Worm (Caenorhabditis elegans) whole organism, L1 larva: Measurements from ENCODE around the gene pkc-3.

Experiments used
- C16A3.4 ChIP-seq: fragments of 150-350 bp; optimal IDR thresholded peaks from 2 replicates; lab custom pipeline; 2014; ENCODE audit warnings: missing biosample characterization, missing genetic modification characterization
- C34B4.2 ChIP-seq: sonication (generic microtip); optimal IDR thresholded peaks from 2 replicates; lab custom pipeline; 2017; ENCODE audit warnings: mild to moderate bottlenecking, missing genetic modification characterization, missing compliant biosample characterization
- aly-2 ChIP-seq: fragments of 150-350 bp; optimal IDR thresholded peaks from 2 replicates; lab custom pipeline; 2014; ENCODE audit warnings: missing biosample characterization, missing genetic modification characterization
- ama-1 ChIP-seq: fragments of 150-350 bp; optimal IDR thresholded peaks from 2 replicates; lab custom pipeline; 2014
- ceh-82 ChIP-seq, 3 experiments: fragments of 150-350 bp in 1 of 3; sonication (generic microtip) in 2 of 3; optimal IDR thresholded peaks; 2 replicates each; lab custom pipeline; 2014 to 2017; ENCODE audit warnings: missing biosample characterization in 3 of 3, missing genetic modification characterization in 3 of 3
- ceh-88 ChIP-seq: fragments of 200-800 bp; sonication (Bioruptor generic); IDR thresholded peaks from 2 replicates; pipeline ENCODE4 v1.3.6; 2022; ENCODE audit warnings: missing genetic modification characterization, missing compliant biosample characterization
- dpl-1 ChIP-seq, 3 experiments: fragments of 150-350 bp in 2 of 3; sonication (generic microtip) in 1 of 3; optimal IDR thresholded peaks; 2 replicates each; lab custom pipeline; 2014 to 2017; ENCODE audit warnings: missing biosample characterization in 3 of 3, missing genetic modification characterization in 3 of 3, missing genetic modification reagents in 3 of 3
- dsc-1 ChIP-seq: sonication (generic microtip); optimal IDR thresholded peaks from 2 replicates; lab custom pipeline; 2016; ENCODE audit warnings: mild to moderate bottlenecking, missing genetic modification characterization, missing compliant biosample characterization
- efl-1 ChIP-seq, 4 experiments: fragments of 150-350 bp; optimal IDR thresholded peaks in 3 of 4; peaks in 1 of 4; 1 replicate in 1 of 4; 2 replicates in 3 of 4; lab custom pipeline; 2014; ENCODE audit warnings: missing biosample characterization in 2 of 4, missing genetic modification characterization in 2 of 4, missing genetic modification reagents in 2 of 4
- egl-27 ChIP-seq, 2 experiments: fragments of 150-350 bp in 1 of 2; sonication (generic microtip); optimal IDR thresholded peaks; 3 replicates each; lab custom pipeline; 2017 to 2018; ENCODE audit warnings: missing biosample characterization in 2 of 2, missing genetic modification characterization in 2 of 2, missing genetic modification reagents in 2 of 2
- ets-5 ChIP-seq: fragments of 200-800 bp; sonication (Bioruptor generic); IDR thresholded peaks from 2 replicates; pipeline ENCODE4 v1.3.6; 2022; ENCODE audit warnings: missing genetic modification characterization, missing compliant biosample characterization
- fkh-4 ChIP-seq: sonication (generic microtip); optimal IDR thresholded peaks from 2 replicates; lab custom pipeline; 2016; ENCODE audit warnings: missing compliant biosample characterization, missing genetic modification characterization, borderline replicate concordance
- fkh-8 ChIP-seq: sonication (generic microtip); optimal IDR thresholded peaks from 2 replicates; lab custom pipeline; 2016; ENCODE audit warnings: mild to moderate bottlenecking, missing genetic modification characterization, missing compliant biosample characterization
- fos-1 ChIP-seq: fragments of 150-350 bp; optimal IDR thresholded peaks from 2 replicates; lab custom pipeline; 2014; ENCODE audit warnings: missing biosample characterization, missing genetic modification characterization
- hlh-4 ChIP-seq: sonication (generic microtip); optimal IDR thresholded peaks from 2 replicates; lab custom pipeline; 2016; ENCODE audit warnings: mild to moderate bottlenecking, missing genetic modification characterization, missing compliant biosample characterization
- hpl-2 ChIP-seq: fragments of 150-350 bp; optimal IDR thresholded peaks from 2 replicates; lab custom pipeline; 2014; ENCODE audit warnings: missing biosample characterization, missing genetic modification reagents, missing genetic modification characterization
- irx-1 ChIP-seq: sonication (generic microtip); optimal IDR thresholded peaks from 2 replicates; lab custom pipeline; 2016; ENCODE audit warnings: missing genetic modification characterization, missing compliant biosample characterization
- isw-1 ChIP-seq: fragments of 200-800 bp; sonication (Bioruptor generic); IDR thresholded peaks from 2 replicates; pipeline ENCODE4 v1.3.6; 2022; ENCODE audit warnings: missing genetic modification characterization, missing compliant biosample characterization
- lin-14 ChIP-seq: fragments of 200-800 bp; sonication (Bioruptor generic); optimal IDR thresholded peaks from 2 replicates; lab custom pipeline; 2018; ENCODE audit warnings: mild to moderate bottlenecking, missing genetic modification characterization, moderate library complexity, missing compliant biosample characterization
- lin-15B ChIP-seq: fragments of 150-350 bp; sonication (generic microtip); optimal IDR thresholded peaks from 3 replicates; lab custom pipeline; 2014; ENCODE audit warnings: missing biosample characterization, missing genetic modification characterization
- lin-35 ChIP-seq, 2 experiments: fragments of 150-350 bp; optimal IDR thresholded peaks; 2 replicates each; lab custom pipeline; 2014; ENCODE audit warnings: missing biosample characterization in 2 of 2, missing genetic modification characterization in 2 of 2, missing genetic modification reagents in 2 of 2
- lin-39 ChIP-seq: fragments of 150-350 bp; optimal IDR thresholded peaks from 2 replicates; lab custom pipeline; 2014; ENCODE audit warnings: missing biosample characterization, missing genetic modification reagents, missing genetic modification characterization
- lsy-2 ChIP-seq, 2 experiments: fragments of 150-350 bp; optimal IDR thresholded peaks; 2 replicates each; lab custom pipeline; 2014; ENCODE audit warnings: missing biosample characterization in 2 of 2, missing genetic modification characterization in 2 of 2
- mdl-1 ChIP-seq, 2 experiments: fragments of 150-350 bp; optimal IDR thresholded peaks; 2 replicates each; lab custom pipeline; 2014 to 2017; ENCODE audit warnings: missing biosample characterization in 2 of 2, missing genetic modification characterization in 2 of 2, inconsistent platforms in 1 of 2
- mef-2 ChIP-seq: fragments of 150-350 bp; optimal IDR thresholded peaks from 2 replicates; lab custom pipeline; 2014; ENCODE audit warnings: missing biosample characterization, missing genetic modification characterization
- nhr-11 ChIP-seq: fragments of 150-350 bp; optimal IDR thresholded peaks from 2 replicates; lab custom pipeline; 2014; ENCODE audit warnings: missing biosample characterization, missing genetic modification characterization
- nhr-12 ChIP-seq: sonication (generic microtip); optimal IDR thresholded peaks from 2 replicates; lab custom pipeline; 2017; ENCODE audit warnings: missing biosample characterization, missing genetic modification characterization
- nhr-47 ChIP-seq: sonication (generic microtip); optimal IDR thresholded peaks from 2 replicates; lab custom pipeline; 2016; ENCODE audit warnings: mild to moderate bottlenecking, missing genetic modification characterization, moderate library complexity, missing compliant biosample characterization
- nhr-71 ChIP-seq: sonication (generic microtip); optimal IDR thresholded peaks from 2 replicates; lab custom pipeline; 2016; ENCODE audit warnings: mild to moderate bottlenecking, missing genetic modification characterization, moderate library complexity, missing compliant biosample characterization
- nhr-76 ChIP-seq: sonication (generic microtip); optimal IDR thresholded peaks from 2 replicates; lab custom pipeline; 2017; ENCODE audit warnings: missing biosample characterization, missing genetic modification characterization
- nhr-85 ChIP-seq: sonication (generic microtip); peaks from one replicate; lab custom pipeline; 2016; ENCODE audit warnings: missing genetic modification characterization, inconsistent platforms, missing compliant biosample characterization
- pax-3 ChIP-seq: fragments of 200-800 bp; sonication (Bioruptor generic); optimal IDR thresholded peaks from 2 replicates; lab custom pipeline; 2018; ENCODE audit warnings: mild to moderate bottlenecking, missing genetic modification characterization, moderate library complexity, missing compliant biosample characterization
- rnt-1 ChIP-seq: sonication (generic microtip); optimal IDR thresholded peaks from 2 replicates; lab custom pipeline; 2016; ENCODE audit warnings: mild to moderate bottlenecking, missing genetic modification characterization, moderate library complexity, missing compliant biosample characterization
- sptf-1 ChIP-seq: fragments of 150-350 bp; optimal IDR thresholded peaks from 2 replicates; lab custom pipeline; 2014; ENCODE audit warnings: missing biosample characterization, missing genetic modification characterization
- swsn-7 ChIP-seq: sonication (generic microtip); optimal IDR thresholded peaks from 2 replicates; lab custom pipeline; 2016; ENCODE audit warnings: missing genetic modification characterization, missing compliant biosample characterization
- unc-130 ChIP-seq: fragments of 150-350 bp; optimal IDR thresholded peaks from 2 replicates; lab custom pipeline; 2017; ENCODE audit warnings: missing biosample characterization, missing genetic modification characterization, inconsistent platforms
- unc-86 ChIP-seq: sonication (generic microtip); optimal IDR thresholded peaks from 2 replicates; lab custom pipeline; 2016; ENCODE audit warnings: missing genetic modification characterization, missing compliant biosample characterization
- unc-98 ChIP-seq: fragments of 200-800 bp; sonication (Bioruptor generic); IDR thresholded peaks from 2 replicates; pipeline ENCODE4 v1.3.6; 2022; ENCODE audit warnings: missing genetic modification characterization, missing compliant biosample characterization
- zag-1 ChIP-seq: fragments of 150-350 bp; optimal IDR thresholded peaks from 2 replicates; lab custom pipeline; 2014; ENCODE audit warnings: missing biosample characterization, missing genetic modification characterization
- ztf-4 ChIP-seq: fragments of 150-350 bp; optimal IDR thresholded peaks from 2 replicates; lab custom pipeline; 2014; ENCODE audit warnings: missing biosample characterization, missing genetic modification characterization

The pkc-3 gene

ce11 chrII:5338301-5338700 is 41.5 kb upstream of the pkc-3 start (continued):
- TF ChIP-seq isw-1 (GFP tag; lab: Robert Waterston, UW) (no peak), pax-3 (tag; lab: Kevin White, UChicago) (no peak), unc-130 (tag; lab: Kevin White, UChicago) (peak; percentile 1), sptf-1 (tag; lab: Kevin White, UChicago) (no peak), dpl-1 (GFP tag; optimal IDR thresholded peaks at IDR 0.05; lab: Kevin White, UChicago) (peak in 1 of 3 experiments; percentile 15), fkh-8 (peak; percentile 48), C16A3.4 (tag; lab: Kevin White, UChicago) (peak; percentile 12)

- peak in 1 of 3 experiments; percentile 4 for TF ChIP-seq ceh-82 (tag; optimal IDR thresholded peaks at IDR 0.05; lab: Kevin White, UChicago)
- no peak for TF ChIP-seq ets-5 (GFP tag; lab: Robert Waterston, UW)
- TF ChIP-seq ama-1 (lab: Kevin White, UChicago), result peak; percentile 25
These were observed 40.3 kb upstream of the pkc-3 start for ce11 chrII:5339547-5339946.

DNA sequence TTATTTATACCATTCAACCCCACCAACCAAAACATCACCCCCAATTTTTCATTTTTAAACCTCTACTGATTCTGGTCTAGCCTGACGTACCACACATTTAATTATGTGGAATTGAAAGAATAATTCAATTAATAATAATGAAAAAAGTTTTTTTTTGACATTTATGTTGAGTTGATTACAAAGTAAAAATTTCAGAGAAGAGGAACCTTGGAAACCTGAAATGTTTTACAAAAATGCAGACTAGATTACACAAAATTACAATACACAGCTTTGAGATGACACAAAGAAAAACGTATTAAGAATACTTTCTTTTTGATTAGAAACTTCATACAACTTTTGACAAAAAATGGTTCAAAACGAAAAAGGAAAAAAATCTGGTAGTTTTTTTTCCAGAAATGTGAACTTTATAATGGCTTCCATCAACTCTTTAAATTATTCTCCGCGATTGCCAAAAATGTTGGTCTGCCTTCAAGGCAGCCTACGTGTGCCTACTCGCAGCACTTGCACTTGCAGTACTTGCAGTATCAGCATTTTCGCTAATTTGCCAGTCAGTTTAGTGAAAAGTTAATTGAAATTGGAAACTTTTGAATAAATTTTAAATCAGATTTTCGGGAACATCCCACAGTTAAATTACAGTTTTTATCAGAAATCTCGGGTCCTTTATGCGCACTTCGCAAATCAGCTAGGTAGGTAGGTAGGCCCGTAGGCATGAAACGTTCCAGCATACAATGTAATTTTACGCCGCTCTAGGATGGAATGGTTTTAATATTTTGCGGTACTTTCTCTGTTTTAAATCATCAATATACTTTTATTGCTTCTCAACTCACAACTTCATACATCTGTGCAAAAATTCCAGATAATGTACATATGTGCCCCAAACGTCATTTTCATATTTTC is 38.9 kb upstream of the pkc-3 start:
- TF ChIP-seq ama-1 (lab: Kevin White, UChicago) (peak; percentile 44), nhr-85 (no peak), swsn-7 (tag; lab: Kevin White, UChicago) (no peak), hpl-2 (no peak), irx-1 (tag; lab: Kevin White, UChicago) (no peak), lin-15B (no peak), rnt-1 (tag; lab: Kevin White, UChicago) (no peak), lin-39 (no peak), nhr-47 (tag; lab: Kevin White, UChicago) (peak; percentile 3), ceh-82 (tag; optimal IDR thresholded peaks at IDR 0.05; lab: Kevin White, UChicago) (no peak), fkh-8 (peak; percentile 62), ceh-88 (GFP tag; lab: Robert Waterston, UW) (peak; percentile 25; the same call in 1 of the 2 replicates), aly-2 (tag; lab: Kevin White, UChicago) (peak; percentile 76), nhr-11 (tag; lab: Kevin White, UChicago) (peak; percentile 15), nhr-76 (tag; lab: Kevin White, UChicago) (no peak), fos-1 (tag; lab: Kevin White, UChicago) (peak; percentile 10), lsy-2 (tag; optimal IDR thresholded peaks at IDR 0.05; lab: Kevin White, UChicago) (peak in 1 of 2 experiments; percentile 36), isw-1 (GFP tag; lab: Robert Waterston, UW) (no peak)

DNA sequence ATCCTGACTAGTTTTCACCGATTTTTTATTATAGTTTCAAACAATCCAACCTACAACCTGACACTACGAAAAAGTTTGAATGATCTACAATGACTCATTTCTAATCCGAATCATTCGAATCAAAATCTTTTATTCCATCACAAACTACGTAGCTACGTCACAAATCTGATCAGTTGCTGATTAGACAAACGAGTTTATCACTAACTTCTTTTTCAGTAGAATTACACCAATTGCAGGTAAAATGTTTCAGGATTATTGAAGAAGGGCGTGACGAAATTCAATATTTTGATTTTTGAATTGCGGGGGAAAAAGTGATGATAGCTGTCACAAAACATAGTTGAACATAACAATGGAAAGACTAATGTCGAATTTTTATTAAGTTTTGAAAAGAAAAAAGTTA is 38.3 kb upstream of the pkc-3 start:
- TF ChIP-seq fkh-8 (peak; percentile 43), efl-1 (optimal IDR thresholded peaks at IDR 0.05; lab: Kevin White, UChicago) (no peak), efl-1 (GFP tag; optimal IDR thresholded peaks at IDR 0.05 in 1 of 2; lab: Kevin White, UChicago) (peak in 1 of 2 experiments; percentile 67), nhr-47 (tag; lab: Kevin White, UChicago) (peak; percentile 40), lin-14 (GFP tag; lab: Kevin White, UChicago) (no peak), nhr-71 (peak; percentile 32), unc-98 (GFP tag; lab: Robert Waterston, UW) (no peak), dsc-1 (tag; lab: Kevin White, UChicago) (peak; percentile 95), zag-1 (tag; lab: Kevin White, UChicago) (no peak)
- TF ChIP-seq, all 84 proteins: peak for 5

DNA sequence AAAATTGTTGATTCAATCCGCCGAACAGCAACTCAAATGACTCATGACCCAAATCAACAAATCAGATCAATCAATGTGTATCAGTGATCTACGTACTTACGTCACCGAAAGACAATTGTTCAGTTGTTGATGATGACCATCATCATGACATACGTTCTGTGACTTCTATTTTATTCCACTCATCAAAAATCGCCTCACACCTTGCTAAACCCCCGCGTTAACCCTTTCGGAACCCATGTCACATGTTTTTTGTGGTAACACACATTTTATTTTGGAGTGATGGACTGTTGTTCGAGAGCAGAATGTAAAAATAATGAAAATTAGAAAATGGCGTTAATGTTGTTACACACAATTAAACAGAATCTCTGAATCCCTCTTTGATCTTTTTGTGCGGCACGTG is 37.4 kb upstream of the pkc-3 start:
- peak; percentile 5 for TF ChIP-seq rnt-1 (tag; lab: Kevin White, UChicago)
- TF ChIP-seq isw-1 (GFP tag; lab: Robert Waterston, UW), result no peak
- no peak for TF ChIP-seq ceh-82 (tag; optimal IDR thresholded peaks at IDR 0.05; lab: Kevin White, UChicago)
- no peak for TF ChIP-seq C34B4.2 (tag; lab: Kevin White, UChicago)
- no peak for TF ChIP-seq swsn-7 (tag; lab: Kevin White, UChicago)
- TF ChIP-seq nhr-71, result peak; percentile 5
- TF ChIP-seq ztf-4 (tag; lab: Kevin White, UChicago), result no peak
- no peak for TF ChIP-seq hpl-2
- no peak for TF ChIP-seq egl-27 (tag; optimal IDR thresholded peaks at IDR 0.05; lab: Kevin White, UChicago)
- peak; percentile 4 for TF ChIP-seq lin-14 (GFP tag; lab: Kevin White, UChicago)
- no peak for TF ChIP-seq fkh-8
- TF ChIP-seq unc-86 (tag; lab: Kevin White, UChicago), result no peak
- TF ChIP-seq dsc-1 (tag; lab: Kevin White, UChicago), result no peak
- TF ChIP-seq hlh-4 (tag; lab: Kevin White, UChicago), result no peak
- TF ChIP-seq lin-35 (GFP tag; optimal IDR thresholded peaks at IDR 0.05; lab: Kevin White, UChicago), result peak in 1 of 2 experiments; percentile 13
- TF ChIP-seq mdl-1 (tag; optimal IDR thresholded peaks at IDR 0.05; lab: Kevin White, UChicago), result no peak
- TF ChIP-seq fkh-4 (tag; lab: Kevin White, UChicago), result no peak
- no peak for TF ChIP-seq nhr-12 (tag; lab: Kevin White, UChicago)
- no peak for TF ChIP-seq mef-2 (tag; lab: Kevin White, UChicago)
- no peak for TF ChIP-seq nhr-85
